Fruit fly (Drosophila melanogaster): ENCODE results near the gene CG9727.
A peak's percentile ranks its signal among the peaks of the same experiment; 100 is the strongest.

The CG9727 gene

dm6 chr3R:6403674-6404073 lies 52.8 kb downstream of the CG9727 start (continued):
- TF ChIP-seq CG13894 (tag; optimal IDR thresholded peaks at IDR 0.05), result peak; percentile 2
- TF ChIP-seq Asciz (GFP tag; optimal IDR thresholded peaks at IDR 0.05), result no peak
- no peak for TF ChIP-seq Mrtf (GFP tag; IDR thresholded peaks at IDR 0.05)
- TF ChIP-seq klu (GFP tag; IDR thresholded peaks at IDR 0.05), result no peak
- TF ChIP-seq ase (GFP tag; IDR thresholded peaks at IDR 0.05), result no peak
- TF ChIP-seq mld (GFP tag; IDR thresholded peaks at IDR 0.05; ENCODE audit: partially characterized antibody), result no peak
- no peak for TF ChIP-seq Ptx1 (GFP tag; IDR thresholded peaks at IDR 0.05)
- peak; percentile 57 for TF ChIP-seq sd (tag; optimal IDR thresholded peaks at IDR 0.05)
- no peak for TF ChIP-seq gce (GFP tag; IDR thresholded peaks at IDR 0.05)
- no peak for TF ChIP-seq CG7372 (GFP tag; IDR thresholded peaks at IDR 0.05)
- no peak for TF ChIP-seq ATbp (GFP tag; optimal IDR thresholded peaks at IDR 0.05)
- TF ChIP-seq Trl (optimal IDR thresholded peaks at IDR 0.05), result no peak
- no peak for TF ChIP-seq Trl (GFP tag; optimal IDR thresholded peaks at IDR 0.05)
- TF ChIP-seq lbe (GFP tag; optimal IDR thresholded peaks at IDR 0.05), result no peak
- no peak for TF ChIP-seq ranshi (GFP tag; IDR thresholded peaks at IDR 0.05)

DNA sequence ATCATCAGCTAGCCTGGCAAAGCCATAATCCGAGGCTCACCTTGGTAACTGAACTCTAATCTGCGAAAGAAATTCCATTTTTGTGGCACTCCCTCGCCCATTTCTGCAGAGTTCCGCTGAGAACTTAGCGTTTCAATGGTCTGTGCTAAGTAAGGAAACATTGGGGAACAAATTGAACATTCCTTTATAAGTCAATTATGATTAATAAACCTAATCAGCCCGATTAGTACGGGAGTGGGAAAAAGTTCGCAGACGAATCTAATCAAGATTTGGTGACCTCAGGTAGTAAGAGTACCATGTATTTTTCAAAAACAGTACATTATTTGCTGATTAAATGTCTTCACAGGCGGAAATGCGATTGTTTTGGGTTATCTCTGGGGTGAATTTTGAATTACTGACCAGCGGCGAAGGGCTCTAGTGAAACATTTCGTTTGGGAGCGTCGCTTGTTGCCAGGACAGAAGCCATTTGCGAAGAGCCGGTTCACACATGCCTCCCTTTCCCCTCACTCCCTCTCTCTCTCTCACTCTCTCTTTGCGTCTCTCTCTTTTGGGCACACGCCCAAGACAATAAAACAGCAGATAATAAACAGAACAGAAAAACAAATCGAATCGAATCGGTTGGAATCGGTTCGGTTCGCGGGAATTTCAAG lies 53.8 kb downstream of the CG9727 start:
- TF ChIP-seq abd-A (tag; optimal IDR thresholded peaks at IDR 0.05) (peak; percentile 27), gro (GFP tag; optimal IDR thresholded peaks at IDR 0.05) (peak; percentile 28), slou (GFP tag; optimal IDR thresholded peaks at IDR 0.05) (no peak), grn (GFP tag; optimal IDR thresholded peaks at IDR 0.05) (peak; percentile 25), CG15479 (GFP tag; optimal IDR thresholded peaks at IDR 0.05) (peak; percentile 10), bbx (GFP tag; IDR thresholded peaks at IDR 0.05; ENCODE audit: partially characterized antibody) (0 out of 2 replicates have a peak, but pooled peaks have one; percentile 13), GATAe (GFP tag; conservative IDR thresholded peaks at IDR 0.05) (0 out of 2 replicates have a peak, but pooled peaks have one; percentile 37), Eip74EF (GFP tag; optimal IDR thresholded peaks at IDR 0.05) (peak in 1 of 2 experiments; percentile 11), Trl (optimal IDR thresholded peaks at IDR 0.05) (peak; percentile 43 to 63), Trl (GFP tag; optimal IDR thresholded peaks at IDR 0.05) (no peak), sd (tag; optimal IDR thresholded peaks at IDR 0.05) (peak; percentile 61), CG2889 (GFP tag; IDR thresholded peaks at IDR 0.05) (no peak), nerfin-1 (tag; optimal IDR thresholded peaks at IDR 0.05) (no peak), crol (GFP tag; IDR thresholded peaks at IDR 0.05) (peak; percentile 85), sug (tag; optimal IDR thresholded peaks at IDR 0.05) (peak; percentile 76), Hr78 (GFP tag; optimal IDR thresholded peaks at IDR 0.05) (peak in 1 of 2 experiments; percentile 33), ftz-f1 (GFP tag; optimal IDR thresholded peaks at IDR 0.05) (no peak), CG31388 (GFP tag; optimal IDR thresholded peaks at IDR 0.05) (no peak), E2f1 (GFP tag; IDR thresholded peaks at IDR 0.05) (no peak), CG12769 (tag; optimal IDR thresholded peaks at IDR 0.05) (peak; percentile 22), CG34376 (GFP tag; optimal IDR thresholded peaks at IDR 0.05) (peak; percentile 92), Dad (GFP tag; optimal IDR thresholded peaks at IDR 0.05) (no peak), pzg (GFP tag; optimal IDR thresholded peaks at IDR 0.05) (no peak), CG17361 (GFP tag; IDR thresholded peaks at IDR 0.05) (no peak), CG17568 (GFP tag; optimal IDR thresholded peaks at IDR 0.05) (no peak), CG10654 (GFP tag; optimal IDR thresholded peaks at IDR 0.05) (no peak), scrt (GFP tag; optimal IDR thresholded peaks at IDR 0.05) (peak; percentile 70), CG1529 (GFP tag; optimal IDR thresholded peaks at IDR 0.05) (no peak), CG4707 (GFP tag; optimal IDR thresholded peaks at IDR 0.05) (no peak), ham (GFP tag; IDR thresholded peaks at IDR 0.05) (peak; percentile 29; the same call in 1 of the 2 replicates), chinmo (GFP tag; IDR thresholded peaks at IDR 0.05; ENCODE audit: partially characterized antibody) (0 out of 4 replicates have a peak, but pooled peaks have one; percentile 69), Ets65A (GFP tag) (peak; percentile 68), Xrp1 (GFP tag; IDR thresholded peaks at IDR 0.05) (0 out of 2 replicates have a peak, but pooled peaks have one; percentile 18), ttk (GFP tag; IDR thresholded peaks at IDR 0.05) (no peak), Hand (GFP tag; optimal IDR thresholded peaks at IDR 0.05) (no peak), cwo (GFP tag; optimal IDR thresholded peaks at IDR 0.05) (peak; percentile 5)

Data from whole organism, embryonic.